Fruit fly (Drosophila melanogaster) whole organism, embryonic: ENCODE data around the gene CG8907.

Source experiments
- Atf6 ChIP-seq: fragments of 200-800 bp; sonication (Bioruptor generic); IDR thresholded peaks from 2 replicates; pipeline ENCODE4 v1.3.6; 2022; ENCODE audit warnings: missing biosample characterization, missing genetic modification characterization
- CG10209 ChIP-seq: fragments of 200-800 bp; sonication (Bioruptor generic); optimal IDR thresholded peaks from 3 replicates; lab custom pipeline; 2017; ENCODE audit warnings: missing biosample characterization, mild to moderate bottlenecking, missing genetic modification characterization, missing genetic modification reagents
- CG10431 ChIP-seq: fragments of 200-800 bp; sonication (Bioruptor generic); optimal IDR thresholded peaks from 3 replicates; lab custom pipeline; 2018; ENCODE audit warnings: missing biosample characterization, mild to moderate bottlenecking, missing genetic modification characterization
- CG10543 ChIP-seq: fragments of 200-800 bp; sonication (Bioruptor generic); optimal IDR thresholded peaks from 3 replicates; lab custom pipeline; 2017; ENCODE audit warnings: missing biosample characterization, mild to moderate bottlenecking, missing genetic modification characterization, moderate library complexity
- CG10654 ChIP-seq: fragments of 200-800 bp; sonication (Bioruptor generic); optimal IDR thresholded peaks from 2 replicates; lab custom pipeline; 2016; ENCODE audit warnings: missing biosample characterization, missing genetic modification characterization
- CG11723 ChIP-seq: fragments of 200-800 bp; sonication (Bioruptor generic); optimal IDR thresholded peaks from 2 replicates; lab custom pipeline; 2017; ENCODE audit warnings: missing biosample characterization, mild to moderate bottlenecking, missing genetic modification characterization
- CG13424 ChIP-seq: fragments of 200-800 bp; sonication (Bioruptor generic); optimal IDR thresholded peaks from 2 replicates; lab custom pipeline; 2019; ENCODE audit warnings: missing biosample characterization, mild to moderate bottlenecking, missing genetic modification characterization, moderate library complexity
- CG14441 ChIP-seq: fragments of 200-800 bp; sonication (Bioruptor generic); IDR thresholded peaks from 2 replicates; pipeline ENCODE4 v1.3.6; 2022; ENCODE audit warnings: missing biosample characterization, missing genetic modification characterization
- CG1647 ChIP-seq: fragments of 200-800 bp; sonication (Bioruptor generic); optimal IDR thresholded peaks from 3 replicates; lab custom pipeline; 2016; ENCODE audit warnings: missing biosample characterization, missing genetic modification characterization
- CG30403 ChIP-seq: fragments of 200-800 bp; sonication (Bioruptor generic); optimal IDR thresholded peaks from 3 replicates; lab custom pipeline; 2016; ENCODE audit warnings: missing biosample characterization, missing genetic modification characterization
- CG30431 ChIP-seq: fragments of 200-800 bp; sonication (Bioruptor generic); optimal IDR thresholded peaks from 2 replicates; lab custom pipeline; 2017; ENCODE audit warnings: missing biosample characterization, missing genetic modification characterization
- CG31441 ChIP-seq: fragments of 200-800 bp; sonication (Bioruptor generic); IDR thresholded peaks from 2 replicates; pipeline ENCODE4 v1.3.6; 2022; ENCODE audit warnings: missing biosample characterization, missing genetic modification characterization
- CG32767 ChIP-seq: fragments of 200-800 bp; sonication (Bioruptor generic); IDR thresholded peaks from 2 replicates; pipeline ENCODE4 v1.3.6; 2022; ENCODE audit warnings: missing biosample characterization, missing genetic modification characterization
- CG7987 ChIP-seq: fragments of 200-800 bp; sonication (Bioruptor generic); optimal IDR thresholded peaks from 2 replicates; lab custom pipeline; 2018; ENCODE audit warnings: missing biosample characterization, mild to moderate bottlenecking, missing genetic modification characterization, moderate library complexity
- CG8478 ChIP-seq: fragments of >200 bp; optimal IDR thresholded peaks from 2 replicates; lab custom pipeline; 2018
- CG8924 ChIP-seq: fragments of 200-800 bp; optimal IDR thresholded peaks from 3 replicates; lab custom pipeline; 2019; ENCODE audit warnings: missing biosample characterization, mild to moderate bottlenecking, missing genetic modification characterization, moderate library complexity
- CG9609 ChIP-seq: fragments of 200-800 bp; sonication (Bioruptor generic); optimal IDR thresholded peaks from 3 replicates; lab custom pipeline; 2016; ENCODE audit warnings: missing biosample characterization, missing genetic modification characterization
- CG9876 ChIP-seq: fragments of 200-800 bp; sonication (Bioruptor generic); optimal IDR thresholded peaks from 2 replicates; lab custom pipeline; 2016; ENCODE audit warnings: missing biosample characterization, missing genetic modification characterization
- Dad ChIP-seq: fragments of 200-800 bp; sonication (Bioruptor generic); optimal IDR thresholded peaks from 3 replicates; lab custom pipeline; 2016; ENCODE audit warnings: missing biosample characterization, missing genetic modification characterization
- HLH54F ChIP-seq: fragments of 200-800 bp; sonication (Bioruptor generic); optimal IDR thresholded peaks from 3 replicates; lab custom pipeline; 2016; ENCODE audit warnings: missing biosample characterization, missing genetic modification characterization
- Hmx ChIP-seq: fragments of 200-800 bp; sonication (Bioruptor generic); optimal IDR thresholded peaks from 2 replicates; lab custom pipeline; 2016; ENCODE audit warnings: missing biosample characterization, missing genetic modification characterization
- Lpt ChIP-seq: fragments of >200 bp; optimal IDR thresholded peaks from 2 replicates; lab custom pipeline; 2018; ENCODE audit warnings: missing biosample characterization, missing genetic modification characterization
- Meics ChIP-seq: fragments of 200-800 bp; sonication (Bioruptor generic); optimal IDR thresholded peaks from 2 replicates; lab custom pipeline; 2017; ENCODE audit warnings: missing biosample characterization, mild to moderate bottlenecking, missing genetic modification characterization
- Myb ChIP-seq: fragments of 200-800 bp; sonication (Bioruptor generic); optimal IDR thresholded peaks from 2 replicates; lab custom pipeline; 2016; ENCODE audit warnings: missing biosample characterization, missing genetic modification characterization
- Ravus ChIP-seq: fragments of 200-800 bp; sonication (Bioruptor generic); IDR thresholded peaks from 2 replicates; pipeline ENCODE4 v1.3.6; 2022; ENCODE audit warnings: missing biosample characterization, missing genetic modification characterization
- Scr ChIP-seq: fragments of 200-800 bp; sonication (Bioruptor generic); IDR thresholded peaks from 2 replicates; pipeline ENCODE4 v1.3.6; 2022; ENCODE audit warnings: missing biosample characterization, missing genetic modification characterization; ENCODE audit not compliant: partially characterized antibody
- Spps ChIP-seq: fragments of 200-800 bp; sonication (Bioruptor generic); optimal IDR thresholded peaks from 2 replicates; lab custom pipeline; 2018; ENCODE audit warnings: missing biosample characterization, mild to moderate bottlenecking, missing genetic modification characterization
- Stat92E ChIP-seq, 3 experiments: fragments of >200 bp in 2 of 3; fragments of 200-800 bp in 1 of 3; sonication (Bioruptor generic) in 1 of 3; optimal IDR thresholded peaks; 2 replicates each; lab custom pipeline; 2017 to 2019; ENCODE audit warnings: missing biosample characterization in 3 of 3, missing genetic modification characterization in 3 of 3, mild to moderate bottlenecking in 1 of 3, moderate library complexity in 1 of 3
- Xbp1 ChIP-seq: fragments of 200-800 bp; sonication (Bioruptor generic); optimal IDR thresholded peaks from 3 replicates; lab custom pipeline; 2016; ENCODE audit warnings: missing biosample characterization, mild to moderate bottlenecking, missing genetic modification characterization
- amos ChIP-seq: fragments of 200-800 bp; sonication (Bioruptor generic); IDR thresholded peaks from 2 replicates; pipeline ENCODE4 v1.3.6; 2022; ENCODE audit warnings: missing biosample characterization, missing genetic modification characterization; ENCODE audit not compliant: partially characterized antibody
- ase ChIP-seq: fragments of 200-800 bp; sonication (Bioruptor generic); IDR thresholded peaks from 3 replicates; pipeline ENCODE4 v1.3.6; 2022; ENCODE audit warnings: missing biosample characterization, missing genetic modification characterization
- ash1 ChIP-seq: fragments of 200-800 bp; sonication (Bioruptor generic); optimal IDR thresholded peaks from 2 replicates; lab custom pipeline; 2018; ENCODE audit warnings: missing biosample characterization, mild to moderate bottlenecking, missing genetic modification characterization
- ato ChIP-seq: fragments of 200-800 bp; sonication (Bioruptor generic); IDR thresholded peaks from 2 replicates; pipeline ENCODE4 v1.3.6; 2022; ENCODE audit warnings: missing biosample characterization, missing genetic modification characterization; ENCODE audit not compliant: partially characterized antibody
- chn ChIP-seq: fragments of 200-800 bp; sonication (Bioruptor generic); optimal IDR thresholded peaks from 2 replicates; lab custom pipeline; 2016; ENCODE audit warnings: missing biosample characterization, missing genetic modification characterization
- exex ChIP-seq: fragments of 200-800 bp; sonication (Bioruptor generic); optimal IDR thresholded peaks from 4 replicates; lab custom pipeline; 2018; ENCODE audit warnings: missing biosample characterization, mild to moderate bottlenecking, missing genetic modification characterization, moderate library complexity
- gce ChIP-seq: fragments of 200-800 bp; sonication (Bioruptor generic); IDR thresholded peaks from 3 replicates; pipeline ENCODE4 v1.3.6; 2022; ENCODE audit warnings: missing biosample characterization, missing genetic modification characterization
- ind ChIP-seq: fragments of 200-800 bp; sonication (Bioruptor generic); optimal IDR thresholded peaks from 3 replicates; lab custom pipeline; 2016; ENCODE audit warnings: missing biosample characterization, missing genetic modification characterization
- maf-S ChIP-seq: fragments of 200-800 bp; sonication (Bioruptor generic); optimal IDR thresholded peaks from 2 replicates; lab custom pipeline; 2016; ENCODE audit warnings: missing biosample characterization, missing genetic modification characterization
- pho ChIP-seq: fragments of 200-800 bp; sonication (Bioruptor generic); optimal IDR thresholded peaks from 2 replicates; lab custom pipeline; 2016; ENCODE audit warnings: missing biosample characterization, missing genetic modification characterization
- repo ChIP-seq: fragments of 200-800 bp; sonication (Bioruptor generic); optimal IDR thresholded peaks from 2 replicates; lab custom pipeline; 2016; ENCODE audit warnings: missing biosample characterization, missing genetic modification characterization
- ro ChIP-seq: fragments of 200-800 bp; sonication (Bioruptor generic); IDR thresholded peaks from 2 replicates; pipeline ENCODE4 v1.3.6; 2022; ENCODE audit warnings: missing biosample characterization, missing genetic modification characterization
- sc ChIP-seq, 3 experiments: fragments of >200 bp in 2 of 3; fragments of 200-800 bp in 1 of 3; sonication (Bioruptor generic) in 1 of 3; optimal IDR thresholded peaks; 2 replicates in 2 of 3; 3 replicates in 1 of 3; lab custom pipeline; 2017; ENCODE audit warnings: mild to moderate bottlenecking in 1 of 3, missing biosample characterization in 1 of 3, missing genetic modification characterization in 1 of 3, missing genetic modification reagents in 1 of 3
- sima ChIP-seq: fragments of 200-800 bp; sonication (Bioruptor generic); optimal IDR thresholded peaks from 2 replicates; lab custom pipeline; 2016; ENCODE audit warnings: missing biosample characterization, missing genetic modification characterization
- sna ChIP-seq: fragments of 200-800 bp; sonication (Bioruptor generic); IDR thresholded peaks from 2 replicates; pipeline ENCODE4 v1.3.6; 2022; ENCODE audit warnings: missing biosample characterization, missing genetic modification characterization; ENCODE audit not compliant: partially characterized antibody
- sug ChIP-seq: fragments of 200-800 bp; optimal IDR thresholded peaks from 2 replicates; lab custom pipeline; 2019; ENCODE audit warnings: missing biosample characterization, mild to moderate bottlenecking, missing genetic modification characterization, moderate library complexity
- tin ChIP-seq: fragments of 200-800 bp; sonication (Bioruptor generic); optimal IDR thresholded peaks from 3 replicates; lab custom pipeline; 2016; ENCODE audit warnings: missing biosample characterization, missing genetic modification characterization
- tna ChIP-seq: fragments of 200-800 bp; sonication (Bioruptor generic); IDR thresholded peaks from 2 replicates; pipeline ENCODE4 v1.3.6; 2022; ENCODE audit warnings: missing biosample characterization, missing genetic modification characterization; ENCODE audit not compliant: partially characterized antibody
- tx ChIP-seq: fragments of 200-800 bp; sonication (Bioruptor generic); optimal IDR thresholded peaks from 2 replicates; lab custom pipeline; 2016; ENCODE audit warnings: missing biosample characterization, missing genetic modification characterization
- zen ChIP-seq: fragments of 200-800 bp; sonication (Bioruptor generic); optimal IDR thresholded peaks from 3 replicates; lab custom pipeline; 2018; ENCODE audit warnings: missing biosample characterization, mild to moderate bottlenecking, missing genetic modification characterization, moderate library complexity

Gene CG8907

dm6 chr3R:16996059-16996959 is 11.8 kb upstream of the CG8907 start, which contains the start of the genes EMC2A and CG3534 (continued):
- TF ChIP-seq HLH54F (GFP tag; lab: Kevin White, UChicago) (no peak), exex (peak; percentile 53), tx (GFP tag; lab: Kevin White, UChicago) (no peak), Xbp1 (GFP tag; lab: Kevin White, UChicago) (no peak), CG9876 (no peak), CG32767 (GFP tag; lab: Robert Waterston, UW) (no peak), ro (GFP tag; lab: Robert Waterston, UW) (no peak), amos (no peak), CG11723 (GFP tag; lab: Kevin White, UChicago) (no peak), CG10209 (GFP tag; lab: Kevin White, UChicago) (no peak), Lpt (no peak), Dad (GFP tag; lab: Kevin White, UChicago) (no peak), gce (no peak), CG30431 (GFP tag; lab: Kevin White, UChicago) (no peak), ase (GFP tag; lab: Robert Waterston, UW) (no peak), ato (GFP tag; lab: Robert Waterston, UW) (no peak), CG7987 (no peak), Scr (GFP tag; lab: Robert Waterston, UW) (no peak), sna (GFP tag; lab: Robert Waterston, UW) (peak; percentile 42; the same call in 1 of the 2 replicates), tin (GFP tag; lab: Kevin White, UChicago) (no peak), CG8924 (tag; lab: Kevin White, UChicago) (no peak), CG10654 (GFP tag; lab: Kevin White, UChicago) (no peak), CG1647 (GFP tag; lab: Kevin White, UChicago) (no peak), chn (GFP tag; lab: Kevin White, UChicago) (no peak), CG30403 (GFP tag; lab: Kevin White, UChicago) (peak; percentile 25), zen (no peak), Stat92E (GFP tag; optimal IDR thresholded peaks at IDR 0.05; lab: Kevin White, UChicago) (peak in 1 of 3 experiments; percentile 34), sima (GFP tag; lab: Kevin White, UChicago) (no peak), CG9609 (GFP tag; lab: Kevin White, UChicago) (no peak), Hmx (GFP tag; lab: Kevin White, UChicago) (peak; percentile 42), tna (GFP tag; lab: Robert Waterston, UW) (0 out of 2 replicates have a peak, but pooled peaks have one; percentile 29), Atf6 (no peak), ash1 (GFP tag; lab: Kevin White, UChicago) (no peak), CG14441 (GFP tag; lab: Robert Waterston, UW) (peak; percentile 23; the same call in 1 of the 2 replicates), Ravus (GFP tag; lab: Robert Waterston, UW) (no peak), CG10543 (no peak), Spps (tag; lab: Kevin White, UChicago) (no peak), CG13424 (no peak), pho (GFP tag; lab: Kevin White, UChicago) (no peak), Myb (GFP tag; lab: Kevin White, UChicago) (peak; percentile 37), CG10431 (GFP tag; lab: Kevin White, UChicago) (no peak), CG8478 (lab: Kevin White, UChicago) (no peak), CG31441 (no peak), maf-S (GFP tag; lab: Kevin White, UChicago) (peak; percentile 17), sug (peak; percentile 20), Meics (peak; percentile 33), ind (GFP tag; lab: Kevin White, UChicago) (no peak), sc (optimal IDR thresholded peaks at IDR 0.05; lab: Kevin White, UChicago) (no peak), sc (GFP tag; optimal IDR thresholded peaks at IDR 0.05; lab: Kevin White, UChicago) (no peak), repo (GFP tag; lab: Kevin White, UChicago) (no peak)
